Worm (Caenorhabditis elegans): Measurements from ENCODE around the gene cyp-34A8.

- TF ChIP-seq him-1 (tag; optimal IDR thresholded peaks at IDR 0.05) (no peak), dao-5 (tag; optimal IDR thresholded peaks at IDR 0.05) (no peak)
Measured at ce11 chrV:3931326-3931725, 36.3 kb downstream of the cyp-34A8 start, which contains the start of gene srx-63.

Data from whole organism, L4/young adult.